Worm (Caenorhabditis elegans) whole organism, midembryonic: ENCODE measurements around the gene C36C5.4.

Source experiments
- T22C8.4 ChIP-seq: fragments of 200-800 bp; sonication (Bioruptor generic); IDR thresholded peaks from 2 replicates; pipeline ENCODE4 v1.3.6; 2022; ENCODE audit warnings: missing genetic modification characterization, missing compliant biosample characterization
- klf-2 ChIP-seq: fragments of 200-800 bp; sonication (Bioruptor generic); conservative IDR thresholded peaks from 2 replicates; pipeline ENCODE4 v1.3.6; 2022; ENCODE audit warnings: missing genetic modification reagents, missing genetic modification characterization, missing compliant biosample characterization
- tab-1 ChIP-seq: fragments of 200-800 bp; sonication (Bioruptor generic); IDR thresholded peaks from 2 replicates; pipeline ENCODE4 v1.3.6; 2022; ENCODE audit warnings: missing genetic modification characterization, missing compliant biosample characterization
- ztf-29 ChIP-seq: fragments of 200-800 bp; sonication (Bioruptor generic); IDR thresholded peaks from 2 replicates; pipeline ENCODE4 v1.3.6; 2022; ENCODE audit warnings: missing genetic modification reagents, missing genetic modification characterization, missing compliant biosample characterization

ce11 chrV:3151862-3152261, 14.5 kb upstream of the C36C5.4 start, which contains the start of gene srab-6:
- no peak for TF ChIP-seq klf-2 (GFP tag; lab: Robert Waterston, UW)
- TF ChIP-seq T22C8.4 (GFP tag; lab: Robert Waterston, UW) = no peak
- TF ChIP-seq tab-1 (GFP tag; lab: Robert Waterston, UW) = no peak
- no peak for TF ChIP-seq ztf-29 (GFP tag; lab: Robert Waterston, UW)
